Worm (Caenorhabditis elegans): ENCODE data around the gene ZK896.5.

DNA sequence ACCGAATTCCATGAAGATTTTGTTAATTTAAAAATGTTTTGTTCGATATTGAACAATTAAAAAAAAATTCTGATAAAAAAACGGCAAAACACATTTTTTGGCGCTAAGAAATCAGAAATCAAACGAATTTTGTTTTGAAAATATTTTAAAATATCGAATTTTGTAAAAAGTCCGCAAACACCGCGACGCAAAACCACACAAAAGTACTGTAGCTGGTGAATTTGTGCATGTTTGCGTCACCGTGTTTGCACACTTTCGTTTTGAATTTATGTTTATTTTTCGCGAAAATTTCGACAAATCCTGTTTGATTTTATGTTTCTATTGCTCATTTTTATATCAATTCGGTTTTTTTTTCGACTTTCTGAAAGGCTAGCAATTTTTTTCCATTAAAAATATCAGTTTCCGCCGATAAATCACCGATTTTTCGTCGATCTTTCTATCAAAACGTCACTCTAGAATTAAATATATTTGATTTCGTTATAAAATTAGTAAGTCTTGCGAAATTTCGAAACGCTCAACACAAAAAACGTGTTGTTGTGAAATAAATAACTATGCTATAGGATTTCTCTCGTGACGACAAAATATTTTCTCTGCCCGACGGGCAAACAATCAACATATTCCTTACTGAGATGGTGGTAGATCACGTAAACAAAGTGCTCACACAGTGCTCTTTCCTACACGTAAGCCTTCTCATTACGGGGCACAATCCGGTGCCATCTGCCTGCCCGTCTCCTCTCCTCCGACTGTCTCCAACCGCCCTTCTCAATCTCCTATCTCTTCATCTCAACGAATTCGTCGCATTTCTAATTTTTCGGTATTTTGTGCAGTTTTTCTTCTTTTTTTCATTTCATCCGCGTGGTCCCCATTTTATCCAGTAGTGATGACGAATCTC, 47.6 kb downstream of the ZK896.5 start:
- TF ChIP-seq efl-1 (optimal IDR thresholded peaks at IDR 0.05), result peak in 1 of 2 experiments; percentile 67
- peak; percentile 37 to 91 for TF ChIP-seq efl-1 (GFP tag; optimal IDR thresholded peaks at IDR 0.05 in 1 of 2)
- no peak for TF ChIP-seq nhr-77 (tag; optimal IDR thresholded peaks at IDR 0.05)
- TF ChIP-seq sox-4 (tag; optimal IDR thresholded peaks at IDR 0.05), result no peak
- TF ChIP-seq nhr-76 (tag; optimal IDR thresholded peaks at IDR 0.05), result no peak
- TF ChIP-seq dpl-1 (GFP tag; optimal IDR thresholded peaks at IDR 0.05), result peak in 1 of 3 experiments; percentile 15
- no peak for TF ChIP-seq ces-1 (GFP tag; optimal IDR thresholded peaks at IDR 0.05)
- TF ChIP-seq ama-1 (optimal IDR thresholded peaks at IDR 0.05), result no peak
- TF ChIP-seq rnt-1 (tag; optimal IDR thresholded peaks at IDR 0.05), result no peak
